Fruit fly (Drosophila melanogaster) whole organism, embryonic: ENCODE measurements around the gene CG14013.

Source experiments
- BEAF-32 ChIP-seq: fragments of 200-800 bp; sonication (Bioruptor generic); optimal IDR thresholded peaks from 3 replicates; lab custom pipeline; 2017; ENCODE audit warnings: missing biosample characterization, missing genetic modification characterization, mild to moderate bottlenecking, moderate library complexity, missing genetic modification reagents
- Bgb ChIP-seq: fragments of 200-800 bp; sonication (Bioruptor generic); IDR thresholded peaks from 2 replicates; pipeline ENCODE4 v1.3.6; 2022; ENCODE audit warnings: missing biosample characterization, missing genetic modification characterization; ENCODE audit not compliant: partially characterized antibody
- CG11504 ChIP-seq: fragments of 200-800 bp; sonication (Bioruptor generic); optimal IDR thresholded peaks from 3 replicates; lab custom pipeline; 2019; ENCODE audit warnings: missing biosample characterization, mild to moderate bottlenecking, missing genetic modification characterization, moderate library complexity
- CG12219 ChIP-seq: fragments of 200-800 bp; sonication (Bioruptor generic); optimal IDR thresholded peaks from 3 replicates; lab custom pipeline; 2018; ENCODE audit warnings: missing biosample characterization, mild to moderate bottlenecking, missing genetic modification characterization
- CG14710 ChIP-seq: fragments of 200-800 bp; sonication (Bioruptor generic); optimal IDR thresholded peaks from 3 replicates; lab custom pipeline; 2019; ENCODE audit warnings: missing biosample characterization, mild to moderate bottlenecking, missing genetic modification characterization, moderate library complexity
- CG16813 ChIP-seq: fragments of 200-800 bp; sonication (Bioruptor generic); IDR thresholded peaks from 3 replicates; pipeline ENCODE4 v1.3.6; 2022; ENCODE audit warnings: missing biosample characterization, missing genetic modification characterization; ENCODE audit not compliant: partially characterized antibody
- CG3163 ChIP-seq: fragments of 200-800 bp; sonication (Bioruptor generic); optimal IDR thresholded peaks from 3 replicates; lab custom pipeline; 2016; ENCODE audit warnings: missing biosample characterization, missing genetic modification characterization
- CG34224 ChIP-seq: fragments of 200-800 bp; sonication (Bioruptor generic); IDR thresholded peaks from 3 replicates; pipeline ENCODE4 v1.3.6; 2022; ENCODE audit warnings: missing biosample characterization, missing genetic modification characterization; ENCODE audit not compliant: partially characterized antibody
- CG6654 ChIP-seq: fragments of 200-800 bp; sonication (Bioruptor generic); optimal IDR thresholded peaks from 2 replicates; lab custom pipeline; 2017; ENCODE audit warnings: missing biosample characterization, mild to moderate bottlenecking, missing genetic modification characterization
- CG6791 ChIP-seq: fragments of 200-800 bp; sonication (Bioruptor generic); IDR thresholded peaks from 3 replicates; pipeline ENCODE4 v1.3.6; 2022; ENCODE audit warnings: missing biosample characterization, missing genetic modification characterization; ENCODE audit not compliant: partially characterized antibody
- CG7786 ChIP-seq: fragments of 200-800 bp; sonication (Bioruptor generic); optimal IDR thresholded peaks from 2 replicates; lab custom pipeline; 2016; ENCODE audit warnings: missing biosample characterization, missing genetic modification characterization
- CG9817 ChIP-seq: fragments of 200-800 bp; sonication (Bioruptor generic); optimal IDR thresholded peaks from 2 replicates; lab custom pipeline; 2018; ENCODE audit warnings: missing biosample characterization, mild to moderate bottlenecking, missing genetic modification characterization, moderate library complexity
- Dek ChIP-seq: fragments of 200-800 bp; sonication (Bioruptor generic); optimal IDR thresholded peaks from 3 replicates; lab custom pipeline; 2019; ENCODE audit warnings: missing biosample characterization, mild to moderate bottlenecking, missing genetic modification characterization, moderate library complexity
- Dll ChIP-seq: fragments of 200-800 bp; sonication (Bioruptor generic); IDR thresholded peaks from 4 replicates; pipeline ENCODE4 v1.3.6; 2022; ENCODE audit warnings: missing biosample characterization, missing genetic modification characterization; ENCODE audit not compliant: partially characterized antibody
- Doc3 ChIP-seq: fragments of 200-800 bp; sonication (Bioruptor generic); IDR thresholded peaks from 3 replicates; pipeline ENCODE4 v1.3.6; 2022; ENCODE audit warnings: missing biosample characterization, missing genetic modification characterization; ENCODE audit not compliant: partially characterized antibody
- Dp ChIP-seq: fragments of 200-800 bp; sonication (Bioruptor generic); optimal IDR thresholded peaks from 2 replicates; lab custom pipeline; 2018; ENCODE audit warnings: missing biosample characterization, mild to moderate bottlenecking, missing genetic modification characterization, moderate library complexity
- E2f2 ChIP-seq: fragments of 200-800 bp; sonication (Bioruptor generic); IDR thresholded peaks from 2 replicates; pipeline ENCODE4 v1.3.6; 2022; ENCODE audit warnings: missing biosample characterization, missing genetic modification characterization
- HLH4C ChIP-seq: fragments of 200-800 bp; sonication (Bioruptor generic); IDR thresholded peaks from 3 replicates; pipeline ENCODE4 v1.3.6; 2022; ENCODE audit warnings: missing biosample characterization, missing genetic modification characterization; ENCODE audit not compliant: partially characterized antibody
- MBD-R2 ChIP-seq: fragments of 200-800 bp; sonication (Bioruptor generic); IDR thresholded peaks from 2 replicates; pipeline ENCODE4 v1.3.6; 2022; ENCODE audit warnings: missing biosample characterization, missing genetic modification characterization
- Oli ChIP-seq: fragments of 200-800 bp; sonication (Bioruptor generic); optimal IDR thresholded peaks from 2 replicates; lab custom pipeline; 2018; ENCODE audit warnings: missing biosample characterization, mild to moderate bottlenecking, missing genetic modification characterization, moderate library complexity
- Opbp ChIP-seq: fragments of 200-800 bp; sonication (Bioruptor generic); IDR thresholded peaks from 3 replicates; pipeline ENCODE4 v1.3.6; 2022; ENCODE audit warnings: missing biosample characterization, missing genetic modification characterization; ENCODE audit not compliant: partially characterized antibody
- Poxn ChIP-seq: fragments of 200-800 bp; sonication (Bioruptor generic); IDR thresholded peaks from 2 replicates; pipeline ENCODE4 v1.3.6; 2022; ENCODE audit warnings: missing biosample characterization, missing genetic modification characterization
- Rfx ChIP-seq: fragments of 200-800 bp; sonication (Bioruptor generic); IDR thresholded peaks from 2 replicates; pipeline ENCODE4 v1.3.6; 2022; ENCODE audit warnings: missing biosample characterization, missing genetic modification characterization
- Sry-δ ChIP-seq: fragments of 200-800 bp; sonication (Bioruptor generic); optimal IDR thresholded peaks from 2 replicates; lab custom pipeline; 2016; ENCODE audit warnings: missing biosample characterization, missing genetic modification characterization
- ab ChIP-seq: fragments of 200-800 bp; sonication (Bioruptor generic); optimal IDR thresholded peaks from 2 replicates; lab custom pipeline; 2016; ENCODE audit warnings: missing biosample characterization, missing genetic modification characterization
- ato ChIP-seq: fragments of 200-800 bp; sonication (Bioruptor generic); IDR thresholded peaks from 2 replicates; pipeline ENCODE4 v1.3.6; 2022; ENCODE audit warnings: missing biosample characterization, missing genetic modification characterization; ENCODE audit not compliant: partially characterized antibody
- bbx ChIP-seq: fragments of 200-800 bp; sonication (Bioruptor generic); IDR thresholded peaks from 2 replicates; pipeline ENCODE4 v1.3.6; 2022; ENCODE audit warnings: missing biosample characterization, missing genetic modification characterization; ENCODE audit not compliant: partially characterized antibody
- chinmo ChIP-seq: fragments of 200-800 bp; sonication (Bioruptor generic); IDR thresholded peaks from 4 replicates; pipeline ENCODE4 v1.3.6; 2022; ENCODE audit warnings: missing biosample characterization, missing genetic modification characterization; ENCODE audit not compliant: partially characterized antibody
- chm ChIP-seq: fragments of 200-800 bp; sonication (Bioruptor generic); IDR thresholded peaks from 2 replicates; pipeline ENCODE4 v1.3.6; 2022; ENCODE audit warnings: missing biosample characterization, missing genetic modification characterization
- crp ChIP-seq, 2 experiments: fragments of 200-800 bp; sonication (Bioruptor generic); optimal IDR thresholded peaks; 2 replicates in 1 of 2; 3 replicates in 1 of 2; lab custom pipeline; 2017; ENCODE audit warnings: missing biosample characterization in 2 of 2, missing genetic modification characterization in 2 of 2, mild to moderate bottlenecking in 1 of 2, moderate library complexity in 1 of 2
- danr ChIP-seq: fragments of 200-800 bp; sonication (Bioruptor generic); IDR thresholded peaks from 2 replicates; pipeline ENCODE4 v1.3.6; 2022; ENCODE audit warnings: missing biosample characterization, missing genetic modification characterization
- fd3F ChIP-seq: fragments of 200-800 bp; sonication (Bioruptor generic); optimal IDR thresholded peaks from 2 replicates; lab custom pipeline; 2018; ENCODE audit warnings: missing biosample characterization, mild to moderate bottlenecking, missing genetic modification characterization, moderate library complexity
- ftz-f1 ChIP-seq: fragments of 200-800 bp; sonication (Bioruptor generic); optimal IDR thresholded peaks from 2 replicates; lab custom pipeline; 2016; ENCODE audit warnings: missing biosample characterization, missing genetic modification characterization
- h ChIP-seq: fragments of >200 bp; optimal IDR thresholded peaks from 2 replicates; lab custom pipeline; 2017
- hb ChIP-seq: fragments of 200-800 bp; sonication (Bioruptor generic); IDR thresholded peaks from 3 replicates; pipeline ENCODE4 v1.3.6; 2022; ENCODE audit warnings: missing biosample characterization, missing genetic modification characterization; ENCODE audit not compliant: partially characterized antibody
- ken ChIP-seq: fragments of 200-800 bp; sonication (Bioruptor generic); IDR thresholded peaks from 3 replicates; pipeline ENCODE4 v1.3.6; 2022; ENCODE audit warnings: missing biosample characterization, missing genetic modification characterization
- knrl ChIP-seq: fragments of 200-800 bp; sonication (Bioruptor generic); IDR thresholded peaks from 3 replicates; pipeline ENCODE4 v1.3.6; 2022; ENCODE audit warnings: missing biosample characterization, missing genetic modification characterization; ENCODE audit not compliant: partially characterized antibody
- lov ChIP-seq, 2 experiments: fragments of 200-800 bp in 1 of 2; fragments of >200 bp in 1 of 2; sonication (Bioruptor generic) in 1 of 2; IDR thresholded peaks in 1 of 2; optimal IDR thresholded peaks in 1 of 2; 2 replicates in 1 of 2; 3 replicates in 1 of 2; pipeline versions ENCODE4 v1.3.6 to Lab custom; 2017 to 2022; ENCODE audit warnings: missing biosample characterization in 1 of 2, missing genetic modification characterization in 1 of 2
- mld ChIP-seq: fragments of 200-800 bp; sonication (Bioruptor generic); IDR thresholded peaks from 3 replicates; pipeline ENCODE4 v1.3.6; 2022; ENCODE audit warnings: missing biosample characterization, missing genetic modification characterization; ENCODE audit not compliant: partially characterized antibody
- ranshi ChIP-seq: fragments of 200-800 bp; sonication (Bioruptor generic); IDR thresholded peaks from 2 replicates; pipeline ENCODE4 v1.3.6; 2022; ENCODE audit warnings: missing biosample characterization, missing genetic modification characterization
- run ChIP-seq: fragments of 200-800 bp; sonication (Bioruptor generic); optimal IDR thresholded peaks from 3 replicates; lab custom pipeline; 2018; ENCODE audit warnings: missing biosample characterization, mild to moderate bottlenecking, missing genetic modification characterization
- sd ChIP-seq: fragments of 200-800 bp; sonication (Bioruptor generic); optimal IDR thresholded peaks from 3 replicates; lab custom pipeline; 2018; ENCODE audit warnings: missing biosample characterization, mild to moderate bottlenecking, missing genetic modification characterization, moderate library complexity
- tx ChIP-seq: fragments of 200-800 bp; sonication (Bioruptor generic); optimal IDR thresholded peaks from 2 replicates; lab custom pipeline; 2016; ENCODE audit warnings: missing biosample characterization, missing genetic modification characterization
- unc-4 ChIP-seq: fragments of 200-800 bp; sonication (Bioruptor generic); IDR thresholded peaks from 2 replicates; pipeline ENCODE4 v1.3.6; 2022; ENCODE audit warnings: missing biosample characterization, missing genetic modification characterization; ENCODE audit not compliant: partially characterized antibody
- usp ChIP-seq: fragments of >200 bp; optimal IDR thresholded peaks from 2 replicates; lab custom pipeline; 2017; ENCODE audit warnings: missing biosample characterization, missing genetic modification characterization
- vnd ChIP-seq: fragments of 200-800 bp; sonication (Bioruptor generic); IDR thresholded peaks from 3 replicates; pipeline ENCODE4 v1.3.6; 2022; ENCODE audit warnings: missing biosample characterization, missing genetic modification characterization; ENCODE audit not compliant: partially characterized antibody
- yki ChIP-seq: fragments of >200 bp; optimal IDR thresholded peaks from 3 replicates; lab custom pipeline; 2018
- zen ChIP-seq: fragments of 200-800 bp; sonication (Bioruptor generic); optimal IDR thresholded peaks from 3 replicates; lab custom pipeline; 2018; ENCODE audit warnings: missing biosample characterization, mild to moderate bottlenecking, missing genetic modification characterization, moderate library complexity

The CG14013 gene

dm6 chr2L:5526738-5527137, 26.9 kb downstream of the CG14013 start, which contains the start of gene Cox11 (continued):
- TF ChIP-seq MBD-R2 (GFP tag; lab: Robert Waterston, UW): peak; percentile 74
- TF ChIP-seq yki (lab: Kevin White, UChicago): no peak
- TF ChIP-seq zen (tag; lab: Kevin White, UChicago): peak; percentile 25
- no peak for TF ChIP-seq tx (GFP tag; lab: Kevin White, UChicago)
- 0 out of 3 replicates have a peak, but pooled peaks have one; percentile 20 for TF ChIP-seq mld
- no peak for TF ChIP-seq ken (GFP tag; lab: Robert Waterston, UW)
- TF ChIP-seq Dp (GFP tag; lab: Kevin White, UChicago): peak; percentile 71
- no peak for TF ChIP-seq CG7786 (GFP tag; lab: Kevin White, UChicago)
- TF ChIP-seq CG14710 (tag; lab: Kevin White, UChicago): peak; percentile 99
- TF ChIP-seq run: no peak
- TF ChIP-seq bbx: peak; percentile 73
- TF ChIP-seq Opbp (GFP tag; lab: Robert Waterston, UW): peak; percentile 60; the same call in 2 of the 3 replicates
- TF ChIP-seq Sry-δ: peak; percentile 10
- peak; percentile 55; the same call in 1 of the 3 replicates for TF ChIP-seq hb (GFP tag; lab: Robert Waterston, UW)
- peak; percentile 61; the same call in 1 of the 3 replicates for TF ChIP-seq CG34224 (GFP tag; lab: Robert Waterston, UW)
- TF ChIP-seq HLH4C (GFP tag; lab: Robert Waterston, UW): peak; percentile 77
- TF ChIP-seq Doc3 (GFP tag; lab: Robert Waterston, UW): 0 out of 3 replicates have a peak, but pooled peaks have one; percentile 20
- 0 out of 2 replicates have a peak, but pooled peaks have one; percentile 21 for TF ChIP-seq ato (GFP tag; lab: Robert Waterston, UW)
- no peak for TF ChIP-seq chm (GFP tag; lab: Robert Waterston, UW)
- peak; percentile 44; the same call in 2 of the 4 replicates for TF ChIP-seq Dll (GFP tag; lab: Robert Waterston, UW)
- TF ChIP-seq sd (tag; lab: Kevin White, UChicago): no peak
- 0 out of 3 replicates have a peak, but pooled peaks have one; percentile 44 for TF ChIP-seq vnd (GFP tag; lab: Robert Waterston, UW)
- TF ChIP-seq E2f2 (GFP tag; lab: Robert Waterston, UW): peak; percentile 87
- TF ChIP-seq CG6791 (GFP tag; lab: Robert Waterston, UW): peak; percentile 69; the same call in 1 of the 3 replicates
- peak; percentile 46; the same call in 1 of the 2 replicates for TF ChIP-seq unc-4 (GFP tag; lab: Robert Waterston, UW)
- TF ChIP-seq BEAF-32 (GFP tag; lab: Kevin White, UChicago): peak; percentile 27
- 0 out of 4 replicates have a peak, but pooled peaks have one; percentile 43 for TF ChIP-seq chinmo
- TF ChIP-seq Bgb: peak; percentile 34; the same call in 1 of the 2 replicates
- TF ChIP-seq Oli (tag; lab: Kevin White, UChicago): no peak

DNA sequence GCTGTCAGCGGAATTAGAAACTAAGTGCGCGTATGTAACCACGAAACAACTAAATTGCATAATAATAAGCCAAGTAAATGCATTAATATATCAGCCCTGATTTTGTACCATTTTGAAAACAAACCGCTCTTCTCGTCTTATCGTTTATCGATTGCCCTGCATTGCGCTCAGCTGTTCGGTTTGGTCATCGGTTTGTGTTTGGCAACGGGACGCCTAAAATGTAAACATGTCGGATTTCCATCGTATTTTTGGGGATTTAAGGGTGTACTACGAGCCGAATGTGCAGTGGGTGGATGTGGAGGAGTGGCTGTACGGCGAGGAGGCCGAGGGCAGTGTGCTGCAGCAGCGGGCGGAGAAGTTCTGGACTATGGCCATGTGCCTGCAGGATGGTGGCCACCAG, 27.9 kb downstream of the CG14013 start, which contains the start of gene Cap-D3:
Gene Cap-D3, plus strand, starts transcription at position 183 of the 400 bp plus-strand sequence.
- TF ChIP-seq ab (no peak), h (lab: Kevin White, UChicago) (no peak), crp (GFP tag; optimal IDR thresholded peaks at IDR 0.05; lab: Kevin White, UChicago) (peak in 1 of 2 experiments; percentile 88), fd3F (no peak), usp (GFP tag; lab: Kevin White, UChicago) (no peak), bbx (peak; percentile 69), CG11504 (no peak), CG3163 (GFP tag; lab: Kevin White, UChicago) (no peak), ftz-f1 (GFP tag; lab: Kevin White, UChicago) (no peak), ranshi (no peak), lov (optimal IDR thresholded peaks at IDR 0.05; lab: Kevin White, UChicago) (no peak), lov (GFP tag; IDR thresholded peaks at IDR 0.05; lab: Robert Waterston, UW) (no peak), Dek (no peak), chinmo (peak; percentile 71; the same call in 1 of the 4 replicates), CG12219 (GFP tag; lab: Kevin White, UChicago) (no peak), Poxn (GFP tag; lab: Robert Waterston, UW) (no peak), knrl (GFP tag; lab: Robert Waterston, UW) (peak; percentile 28; the same call in 1 of the 3 replicates), danr (GFP tag; lab: Robert Waterston, UW) (no peak), Rfx (GFP tag; lab: Robert Waterston, UW) (no peak), CG6654 (GFP tag; lab: Kevin White, UChicago) (no peak), CG9817 (no peak), CG16813 (GFP tag; lab: Robert Waterston, UW) (peak; percentile 55)
